4 worm cellular contexts compared by ENCODE assay signal in genomic region chrII:10016013-10016412, ce11.
TF ChIP-seq lines count a peak whose summit lies in the region.

Gene lec-2 (minus strand): TSS chrII:10016183.

TF ChIP-seq in whole organism, L1 larva, 84 proteins besides CTCF, POLR2A, EP300 and RAD21 (continued from another document and continues in another):
- no peak for TF ChIP-seq tlp-1 (tag; optimal IDR thresholded peaks at IDR 0.05; lab: Kevin White, UChicago)
- no peak for TF ChIP-seq mef-2 (tag; optimal IDR thresholded peaks at IDR 0.05; lab: Kevin White, UChicago)
- no peak for TF ChIP-seq nhr-90 (tag; optimal IDR thresholded peaks at IDR 0.05; lab: Kevin White, UChicago; ENCODE audit: poor library complexity)
- peak; percentile 74 for TF ChIP-seq pag-3 (tag; optimal IDR thresholded peaks at IDR 0.05; lab: Kevin White, UChicago; ENCODE audit: borderline replicate concordance, insufficient read depth)
- no peak for TF ChIP-seq dpl-1 (GFP tag; optimal IDR thresholded peaks at IDR 0.05; lab: Kevin White, UChicago)
- no peak for TF ChIP-seq sox-4 (tag; optimal IDR thresholded peaks at IDR 0.05; lab: Kevin White, UChicago)
- TF ChIP-seq F16B12.6 (tag; optimal IDR thresholded peaks at IDR 0.05; lab: Kevin White, UChicago): no peak
- TF ChIP-seq lin-35 (GFP tag; optimal IDR thresholded peaks at IDR 0.05; lab: Kevin White, UChicago): peak in 1 of 2 experiments; percentile 8
- TF ChIP-seq ceh-8 (GFP tag; optimal IDR thresholded peaks at IDR 0.05; lab: Kevin White, UChicago): no peak
- TF ChIP-seq grh-1 (GFP tag; IDR thresholded peaks at IDR 0.05; lab: Robert Waterston, UW): no peak
- peak in 1 of 3 experiments; percentile 3 for TF ChIP-seq ceh-82 (tag; optimal IDR thresholded peaks at IDR 0.05; lab: Kevin White, UChicago)
- TF ChIP-seq ceh-63 (GFP tag; optimal IDR thresholded peaks at IDR 0.05; lab: Kevin White, UChicago): no peak
- TF ChIP-seq unc-30 (tag; optimal IDR thresholded peaks at IDR 0.05; lab: Kevin White, UChicago): no peak
- TF ChIP-seq isw-1 (GFP tag; IDR thresholded peaks at IDR 0.05; lab: Robert Waterston, UW): no peak
- no peak for TF ChIP-seq skn-1 (tag; optimal IDR thresholded peaks at IDR 0.05; lab: Kevin White, UChicago)
- TF ChIP-seq ceh-90 (tag; optimal IDR thresholded peaks at IDR 0.05; lab: Kevin White, UChicago): no peak
- no peak for TF ChIP-seq zip-4 (GFP tag; optimal IDR thresholded peaks at IDR 0.05; lab: Kevin White, UChicago)
- no peak for TF ChIP-seq sptf-1 (tag; optimal IDR thresholded peaks at IDR 0.05; lab: Kevin White, UChicago)
- TF ChIP-seq pax-3 (tag; optimal IDR thresholded peaks at IDR 0.05; lab: Kevin White, UChicago): peak; percentile 11
- TF ChIP-seq ces-1 (GFP tag; optimal IDR thresholded peaks at IDR 0.05; lab: Kevin White, UChicago): no peak
- no peak for TF ChIP-seq fos-1 (tag; optimal IDR thresholded peaks at IDR 0.05; lab: Kevin White, UChicago)
- no peak for TF ChIP-seq C34B4.2 (tag; optimal IDR thresholded peaks at IDR 0.05; lab: Kevin White, UChicago)
- no peak for TF ChIP-seq efl-3 (GFP tag; optimal IDR thresholded peaks at IDR 0.05; lab: Kevin White, UChicago)
- TF ChIP-seq egl-27 (tag; optimal IDR thresholded peaks at IDR 0.05; lab: Kevin White, UChicago): no peak
- TF ChIP-seq ztf-4 (tag; optimal IDR thresholded peaks at IDR 0.05; lab: Kevin White, UChicago): no peak
- TF ChIP-seq nhr-20 (tag; optimal IDR thresholded peaks at IDR 0.05; lab: Kevin White, UChicago): peak; percentile 44
- TF ChIP-seq fkh-10 (GFP tag; optimal IDR thresholded peaks at IDR 0.05; lab: Kevin White, UChicago): no peak
- no peak for TF ChIP-seq alr-1 (tag; optimal IDR thresholded peaks at IDR 0.05; lab: Kevin White, UChicago; ENCODE audit: borderline replicate concordance)
- no peak for TF ChIP-seq C16A3.4 (tag; optimal IDR thresholded peaks at IDR 0.05; lab: Kevin White, UChicago)
- no peak for TF ChIP-seq fkh-4 (tag; optimal IDR thresholded peaks at IDR 0.05; lab: Kevin White, UChicago; ENCODE audit: borderline replicate concordance)
- TF ChIP-seq lir-3 (tag; optimal IDR thresholded peaks at IDR 0.05; lab: Kevin White, UChicago; ENCODE audit: poor library complexity): no peak
- TF ChIP-seq mab-9 (GFP tag; IDR thresholded peaks at IDR 0.05; lab: Robert Waterston, UW): no peak
- peak; percentile 28 for TF ChIP-seq swsn-7 (tag; optimal IDR thresholded peaks at IDR 0.05; lab: Kevin White, UChicago)

TF ChIP-seq in whole organism, L2 larva, 48 proteins besides CTCF, POLR2A, EP300 and RAD21 (continued from another document):
- TF ChIP-seq peb-1 (tag; optimal IDR thresholded peaks at IDR 0.05; lab: Kevin White, UChicago) (no peak), R02D3.7 (tag; optimal IDR thresholded peaks at IDR 0.05; lab: Kevin White, UChicago) (no peak), dmd-4 (tag; optimal IDR thresholded peaks at IDR 0.05; lab: Kevin White, UChicago) (no peak), snpc-4 (tag; optimal IDR thresholded peaks at IDR 0.05; lab: Kevin White, UChicago) (no peak), ztf-4 (tag; optimal IDR thresholded peaks at IDR 0.05; lab: Kevin White, UChicago) (no peak), alr-1 (tag; optimal IDR thresholded peaks at IDR 0.05; lab: Kevin White, UChicago) (no peak), F13H6.1 (tag; optimal IDR thresholded peaks at IDR 0.05; lab: Kevin White, UChicago) (peak; percentile 40), nhr-237 (tag; optimal IDR thresholded peaks at IDR 0.05; lab: Kevin White, UChicago) (no peak), sma-3 (GFP tag; optimal IDR thresholded peaks at IDR 0.05; lab: Kevin White, UChicago) (peak; percentile 10), mab-5 (tag; optimal IDR thresholded peaks at IDR 0.05; lab: Kevin White, UChicago) (no peak), gmeb-1 (tag; optimal IDR thresholded peaks at IDR 0.05; lab: Kevin White, UChicago) (no peak), ztf-1 (GFP tag; conservative IDR thresholded peaks at IDR 0.05; lab: Robert Waterston, UW) (no peak), nhr-77 (tag; optimal IDR thresholded peaks at IDR 0.05; lab: Kevin White, UChicago) (no peak), ceh-82 (tag; optimal IDR thresholded peaks at IDR 0.05; lab: Kevin White, UChicago) (no peak), ama-1 (optimal IDR thresholded peaks at IDR 0.05; lab: Kevin White, UChicago) (no peak), fos-1 (tag; optimal IDR thresholded peaks at IDR 0.05; lab: Kevin White, UChicago) (no peak)
TF ChIP-seq in whole organism, L2 larva: peak in this region for 6.

TF ChIP-seq in whole organism, L4 larva, 104 proteins besides CTCF, POLR2A, EP300 and RAD21 (continued from another document):
- TF ChIP-seq hmg-1.1 (GFP tag; IDR thresholded peaks at IDR 0.05; lab: Robert Waterston, UW) (peak; percentile 77), mdl-1 (tag; optimal IDR thresholded peaks at IDR 0.05; lab: Kevin White, UChicago) (peak; percentile 29 to 80), dve-1 (tag; optimal IDR thresholded peaks at IDR 0.05; lab: Kevin White, UChicago; ENCODE audit: insufficient read depth) (peak; percentile 10), mep-1 (tag; optimal IDR thresholded peaks at IDR 0.05; lab: Kevin White, UChicago) (peak; percentile 11), nhr-48 (tag; optimal IDR thresholded peaks at IDR 0.05; lab: Kevin White, UChicago) (peak; percentile 41), egl-43 (GFP tag; IDR thresholded peaks at IDR 0.05; lab: Robert Waterston, UW) (peak; percentile 54; the same call in 1 of the 2 replicates), lim-7 (GFP tag; IDR thresholded peaks at IDR 0.05; lab: Robert Waterston, UW) (no peak), nhr-11 (tag; optimal IDR thresholded peaks at IDR 0.05; lab: Kevin White, UChicago) (peak; percentile 65), nhr-28 (tag; optimal IDR thresholded peaks at IDR 0.05; lab: Kevin White, UChicago) (peak; percentile 42), rbr-2 (tag; optimal IDR thresholded peaks at IDR 0.05; lab: Kevin White, UChicago) (peak; percentile 51), ceh-32 (tag; optimal IDR thresholded peaks at IDR 0.05; lab: Kevin White, UChicago; ENCODE audit: poor library complexity) (no peak), fos-1 (tag; optimal IDR thresholded peaks at IDR 0.05; lab: Kevin White, UChicago) (no peak), dmd-6 (GFP tag; IDR thresholded peaks at IDR 0.05; lab: Robert Waterston, UW) (peak; percentile 56), gei-8 (GFP tag; optimal IDR thresholded peaks at IDR 0.05; lab: Kevin White, UChicago) (peak; percentile 65), F37D6.2 (tag; optimal IDR thresholded peaks at IDR 0.05; lab: Kevin White, UChicago) (no peak), skn-1 (tag; optimal IDR thresholded peaks at IDR 0.05; lab: Kevin White, UChicago) (no peak), unc-130 (GFP tag; optimal IDR thresholded peaks at IDR 0.05; lab: Kevin White, UChicago) (no peak), fkh-10 (GFP tag; optimal IDR thresholded peaks at IDR 0.05; lab: Kevin White, UChicago) (no peak), nhr-237 (tag; optimal IDR thresholded peaks at IDR 0.05; lab: Kevin White, UChicago) (no peak), tag-97 (GFP tag; IDR thresholded peaks at IDR 0.05; lab: Robert Waterston, UW) (no peak)

TF ChIP-seq in whole organism, young adult, 124 proteins besides CTCF, POLR2A, EP300 and RAD21 (continued from another document):
- peak; percentile 25; the same call in 1 of the 2 replicates for TF ChIP-seq dox-1 (GFP tag; IDR thresholded peaks at IDR 0.05; lab: Robert Waterston, UW)
TF ChIP-seq in whole organism, young adult: peak in this region for 20.
